Worm (Caenorhabditis elegans): ENCODE data around the gene sri-9.

The sri-9 gene

ce11 chrV:16980368-16980767 is 20.9 kb upstream of the sri-9 start, which contains the start of gene srz-54:
Gene srz-54, plus strand, starts transcription at chrV:16980668.
- no peak for TF ChIP-seq cey-2 (tag; optimal IDR thresholded peaks at IDR 0.05; ENCODE audit: borderline replicate concordance, insufficient read depth)
- TF ChIP-seq dve-1 (tag; optimal IDR thresholded peaks at IDR 0.05; ENCODE audit: insufficient read depth) = no peak
- TF ChIP-seq nhr-41 (GFP tag; IDR thresholded peaks at IDR 0.05) = no peak
- TF ChIP-seq duxl-1 (tag; optimal IDR thresholded peaks at IDR 0.05; ENCODE audit: poor library complexity) = no peak
- TF ChIP-seq php-3 (GFP tag; IDR thresholded peaks at IDR 0.05) = no peak
- TF ChIP-seq sdz-12 (GFP tag; optimal IDR thresholded peaks at IDR 0.05) = no peak
- TF ChIP-seq nhr-6 (tag; optimal IDR thresholded peaks at IDR 0.05) = no peak
- no peak for TF ChIP-seq dmd-9 (GFP tag; IDR thresholded peaks at IDR 0.05)

DNA sequence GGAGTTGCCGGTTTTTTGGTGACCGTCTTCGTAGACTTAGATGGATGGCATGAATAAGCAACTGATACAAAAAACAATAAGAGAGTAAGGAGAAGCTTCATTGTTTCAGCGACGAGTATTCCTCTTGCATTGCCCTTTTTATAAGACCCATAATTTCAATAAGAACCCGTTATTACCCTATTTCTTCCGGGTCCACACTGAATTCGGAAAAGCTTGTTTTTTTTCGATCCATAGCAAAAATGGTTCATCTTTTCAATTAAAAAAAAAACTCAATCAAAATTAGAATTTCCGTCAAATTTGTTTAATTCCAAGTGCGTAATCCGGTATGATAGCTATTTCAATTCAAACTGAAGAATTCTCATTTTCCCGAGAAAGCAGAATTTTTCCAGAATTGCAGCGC is 14.2 kb upstream of the sri-9 start, which contains the start of gene Y102A5C.40:
Gene Y102A5C.40 (minus strand): TSS at position 101 of the 400 bp plus-strand sequence.
- TF ChIP-seq F26F4.8 (GFP tag; conservative IDR thresholded peaks at IDR 0.05) (no peak), mdl-1 (tag; optimal IDR thresholded peaks at IDR 0.05) (no peak), T26A8.4 (GFP tag; IDR thresholded peaks at IDR 0.05) (no peak), ctbp-1 (GFP tag; IDR thresholded peaks at IDR 0.05) (no peak), attf-4 (tag; optimal IDR thresholded peaks at IDR 0.05) (no peak), zip-11 (GFP tag; IDR thresholded peaks at IDR 0.05) (no peak), F37D6.2 (tag; optimal IDR thresholded peaks at IDR 0.05) (no peak), rbr-2 (tag; optimal IDR thresholded peaks at IDR 0.05) (no peak), hlh-30 (tag; optimal IDR thresholded peaks at IDR 0.05; ENCODE audit: insufficient read depth) (no peak), nhr-237 (tag; optimal IDR thresholded peaks at IDR 0.05) (no peak)

DNA sequence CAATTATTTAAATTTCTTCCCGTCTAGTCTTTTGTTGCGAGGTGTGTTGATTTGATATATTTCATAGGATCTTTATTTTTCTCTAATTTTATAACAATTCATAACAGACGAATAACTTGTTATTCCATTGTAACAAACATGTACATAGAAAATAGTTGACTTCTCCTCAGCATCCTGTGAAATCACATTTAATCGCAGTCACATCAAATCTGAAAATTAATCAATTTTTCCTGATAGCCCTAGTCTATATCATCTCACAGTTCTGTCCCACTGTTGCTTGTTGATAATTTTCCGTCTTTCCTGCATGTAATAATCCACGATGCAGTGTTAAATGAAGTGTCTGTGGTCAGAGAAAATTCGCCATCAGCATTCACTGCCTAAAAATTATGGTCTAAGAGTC is 13.5 kb upstream of the sri-9 start:
- TF ChIP-seq skn-1 (tag; optimal IDR thresholded peaks at IDR 0.05) (no peak), zag-1 (tag; optimal IDR thresholded peaks at IDR 0.05) (no peak), ztf-11 (tag; optimal IDR thresholded peaks at IDR 0.05) (no peak), unc-62 (GFP tag; optimal IDR thresholded peaks at IDR 0.05 in 1 of 2) (peak in 1 of 2 experiments; percentile 97), unc-62 (tag; optimal IDR thresholded peaks at IDR 0.05) (no peak)

DNA sequence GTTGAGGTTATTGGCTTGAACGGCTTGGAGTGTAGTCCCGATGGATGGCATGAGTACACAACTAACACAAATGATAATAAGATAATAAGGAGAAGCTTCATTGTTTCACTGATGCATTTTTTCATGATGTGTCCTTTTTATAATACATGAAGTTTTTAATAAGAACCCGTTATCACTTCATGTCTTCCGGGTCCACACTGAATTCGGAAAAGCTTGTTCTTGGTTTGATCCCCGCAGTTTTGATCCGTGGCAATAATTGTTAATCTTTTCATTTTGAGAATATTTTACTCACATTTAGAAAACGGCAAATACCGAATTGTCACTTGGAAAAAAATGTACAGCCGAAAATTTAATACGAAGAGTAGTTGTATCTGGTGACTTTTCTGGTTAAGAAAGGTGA is 12.7 kb upstream of the sri-9 start, which contains the start of gene Y102A5C.27:
Gene Y102A5C.27 (minus strand): TSS at position 101 of the 400 bp plus-strand sequence.
- TF ChIP-seq ces-1 (GFP tag; optimal IDR thresholded peaks at IDR 0.05) = no peak
- no peak for TF ChIP-seq gei-8 (GFP tag; optimal IDR thresholded peaks at IDR 0.05)
- TF ChIP-seq pqm-1 (tag; optimal IDR thresholded peaks at IDR 0.05) = no peak
- no peak for TF ChIP-seq F26F4.8 (GFP tag; conservative IDR thresholded peaks at IDR 0.05)
- TF ChIP-seq zag-1 (tag; optimal IDR thresholded peaks at IDR 0.05) = no peak
- TF ChIP-seq egl-27 (tag; optimal IDR thresholded peaks at IDR 0.05) = no peak

DNA sequence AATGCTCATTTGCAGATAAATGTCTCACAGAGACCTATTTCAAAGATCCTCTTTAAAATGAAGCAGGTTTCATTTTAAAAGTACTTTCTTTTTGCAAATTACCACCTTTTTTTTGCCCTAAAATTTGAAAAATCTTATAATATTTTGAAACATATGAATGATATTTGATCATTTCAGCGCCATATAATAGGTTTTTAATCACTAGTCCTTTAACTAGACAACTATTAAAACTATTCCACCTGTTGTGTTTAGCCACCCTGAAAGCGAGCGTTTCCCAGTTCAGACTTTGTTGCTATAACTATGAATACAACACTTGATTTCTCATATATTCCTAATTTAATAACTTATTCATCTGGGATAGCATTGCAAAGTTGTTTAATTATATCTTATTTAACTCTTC is 9.5 kb upstream of the sri-9 start, which contains the start of gene srz-95:
Gene srz-95 (plus strand): TSS at position 301 of the 400 bp plus-strand sequence.
- TF ChIP-seq jun-1 (tag; optimal IDR thresholded peaks at IDR 0.05) (no peak), hlh-11 (tag; optimal IDR thresholded peaks at IDR 0.05) (no peak)

DNA sequence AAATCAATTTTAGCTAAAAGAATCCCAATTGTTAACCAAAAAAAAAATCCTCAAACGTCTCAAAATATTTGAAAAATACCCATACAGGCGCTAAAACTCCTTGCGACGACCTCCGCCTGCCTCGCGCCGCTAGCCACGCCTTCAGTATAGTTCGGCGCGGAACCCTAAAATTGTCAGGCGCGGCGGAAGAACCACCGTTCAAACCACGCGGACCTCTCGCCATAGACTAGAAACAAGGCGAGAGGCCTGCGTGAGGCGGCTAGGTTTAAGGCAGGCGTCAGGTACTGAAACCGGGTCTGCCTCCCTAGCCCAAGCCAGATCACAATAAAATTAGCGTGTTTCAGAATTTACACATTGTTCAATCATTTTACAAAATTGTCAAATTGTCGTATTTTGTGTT is 8.9 kb upstream of the sri-9 start:
- TF ChIP-seq gei-8 (GFP tag; optimal IDR thresholded peaks at IDR 0.05) (no peak), spr-3 (GFP tag; optimal IDR thresholded peaks at IDR 0.05) (no peak), lin-39 (tag; optimal IDR thresholded peaks at IDR 0.05) (no peak), ztf-11 (tag; optimal IDR thresholded peaks at IDR 0.05) (no peak), set-16 (GFP tag; IDR thresholded peaks at IDR 0.05) (peak; percentile 64), rbr-2 (tag; optimal IDR thresholded peaks at IDR 0.05) (no peak)
